Worm (Caenorhabditis elegans) whole organism, L4/young adult: ENCODE data around the gene C17H12.10.

ENCODE experiments used
- W03F9.2 ChIP-seq: fragments of 150-350 bp; optimal IDR thresholded peaks from 2 replicates; lab custom pipeline; 2014; ENCODE audit warnings: missing biosample characterization, missing genetic modification characterization
- him-1 ChIP-seq: sonication (generic microtip); optimal IDR thresholded peaks from 2 replicates; lab custom pipeline; 2016; ENCODE audit warnings: missing genotype, missing genetic modification reagents, missing genetic modification characterization, missing compliant biosample characterization

ce11 chrIV:6777156-6777555 lies 29.4 kb upstream of the C17H12.10 start:
- no peak for TF ChIP-seq him-1 (tag; lab: Kevin White, UChicago)
- no peak for TF ChIP-seq W03F9.2
